Fruit fly (Drosophila melanogaster) whole organism, embryonic: ENCODE data around the gene rols.

Source experiments
- Abd-B ChIP-seq: fragments of 200-800 bp; sonication (Bioruptor generic); optimal IDR thresholded peaks from 2 replicates; lab custom pipeline; 2018; ENCODE audit warnings: missing biosample characterization, mild to moderate bottlenecking, missing genetic modification characterization, moderate library complexity
- B-H2 ChIP-seq: fragments of 200-800 bp; sonication (Bioruptor generic); optimal IDR thresholded peaks from 2 replicates; lab custom pipeline; 2018; ENCODE audit warnings: missing biosample characterization, mild to moderate bottlenecking, missing genetic modification characterization
- Bgb ChIP-seq: fragments of 200-800 bp; sonication (Bioruptor generic); IDR thresholded peaks from 2 replicates; pipeline ENCODE4 v1.3.6; 2022; ENCODE audit warnings: missing biosample characterization, missing genetic modification characterization; ENCODE audit not compliant: partially characterized antibody
- CG10366 ChIP-seq: fragments of 200-800 bp; sonication (Bioruptor generic); IDR thresholded peaks from 2 replicates; pipeline ENCODE4 v1.3.6; 2022; ENCODE audit warnings: missing biosample characterization, missing genetic modification characterization
- CG12155 ChIP-seq: fragments of 200-800 bp; sonication (Bioruptor generic); optimal IDR thresholded peaks from 3 replicates; lab custom pipeline; 2016; ENCODE audit warnings: missing biosample characterization, missing genetic modification characterization
- CG15269 ChIP-seq: fragments of 200-800 bp; sonication (Bioruptor generic); optimal IDR thresholded peaks from 2 replicates; lab custom pipeline; 2018; ENCODE audit warnings: missing biosample characterization, mild to moderate bottlenecking, missing genetic modification characterization, moderate library complexity
- CG1602 ChIP-seq: fragments of 200-800 bp; sonication (Bioruptor generic); optimal IDR thresholded peaks from 3 replicates; lab custom pipeline; 2016; ENCODE audit warnings: missing biosample characterization, missing genetic modification characterization
- CG17359 ChIP-seq: fragments of 200-800 bp; sonication (Bioruptor generic); optimal IDR thresholded peaks from 3 replicates; lab custom pipeline; 2018; ENCODE audit warnings: missing biosample characterization, mild to moderate bottlenecking, missing genetic modification characterization, moderate library complexity
- CG1792 ChIP-seq: fragments of 200-800 bp; sonication (Bioruptor generic); optimal IDR thresholded peaks from 2 replicates; lab custom pipeline; 2016; ENCODE audit warnings: missing biosample characterization, missing genetic modification characterization
- CG18764 ChIP-seq: fragments of 200-800 bp; sonication (Bioruptor generic); optimal IDR thresholded peaks from 3 replicates; lab custom pipeline; 2016; ENCODE audit warnings: missing biosample characterization, missing genetic modification characterization
- CG2120 ChIP-seq: fragments of 200-800 bp; sonication (Bioruptor generic); optimal IDR thresholded peaks from 3 replicates; lab custom pipeline; 2016; ENCODE audit warnings: missing biosample characterization, missing genetic modification characterization
- CG31224 ChIP-seq: fragments of 200-800 bp; sonication (Bioruptor generic); IDR thresholded peaks from 2 replicates; pipeline ENCODE4 v1.3.6; 2022; ENCODE audit warnings: missing biosample characterization, missing genetic modification characterization
- CG3163 ChIP-seq: fragments of 200-800 bp; sonication (Bioruptor generic); optimal IDR thresholded peaks from 3 replicates; lab custom pipeline; 2016; ENCODE audit warnings: missing biosample characterization, missing genetic modification characterization
- CG32772 ChIP-seq: fragments of 200-800 bp; sonication (Bioruptor generic); IDR thresholded peaks from 2 replicates; pipeline ENCODE4 v1.3.6; 2022; ENCODE audit warnings: missing biosample characterization, missing genetic modification characterization
- CG3847 ChIP-seq: fragments of 200-800 bp; sonication (Bioruptor generic); IDR thresholded peaks from 2 replicates; pipeline ENCODE4 v1.3.6; 2022; ENCODE audit warnings: missing biosample characterization, missing genetic modification characterization
- CG4730 ChIP-seq: fragments of 200-800 bp; sonication (Bioruptor generic); IDR thresholded peaks from 2 replicates; pipeline ENCODE4 v1.3.6; 2022; ENCODE audit warnings: missing biosample characterization, missing genetic modification characterization
- CG5953 ChIP-seq: fragments of 200-800 bp; sonication (Bioruptor generic); IDR thresholded peaks from 2 replicates; pipeline ENCODE4 v1.3.6; 2022; ENCODE audit warnings: missing biosample characterization, missing genetic modification characterization
- CG7745 ChIP-seq: fragments of 200-800 bp; sonication (Bioruptor generic); optimal IDR thresholded peaks from 2 replicates; lab custom pipeline; 2018; ENCODE audit warnings: missing biosample characterization, mild to moderate bottlenecking, missing genetic modification characterization, moderate library complexity
- CG8290 ChIP-seq, 3 experiments: fragments of 200-800 bp; sonication (Bioruptor generic); optimal IDR thresholded peaks; 2 replicates each; lab custom pipeline; 2016 to 2019; ENCODE audit warnings: missing biosample characterization in 3 of 3, missing genetic modification characterization in 3 of 3, mild to moderate bottlenecking in 2 of 3, moderate library complexity in 1 of 3
- CG8478 ChIP-seq: fragments of >200 bp; optimal IDR thresholded peaks from 2 replicates; lab custom pipeline; 2018
- CG9609 ChIP-seq: fragments of 200-800 bp; sonication (Bioruptor generic); optimal IDR thresholded peaks from 3 replicates; lab custom pipeline; 2016; ENCODE audit warnings: missing biosample characterization, missing genetic modification characterization
- CG9727 ChIP-seq: fragments of 200-800 bp; sonication (Bioruptor generic); optimal IDR thresholded peaks from 3 replicates; lab custom pipeline; 2017; ENCODE audit warnings: missing biosample characterization, mild to moderate bottlenecking, missing genetic modification characterization
- Doc3 ChIP-seq: fragments of 200-800 bp; sonication (Bioruptor generic); IDR thresholded peaks from 3 replicates; pipeline ENCODE4 v1.3.6; 2022; ENCODE audit warnings: missing biosample characterization, missing genetic modification characterization; ENCODE audit not compliant: partially characterized antibody
- Dp ChIP-seq: fragments of 200-800 bp; sonication (Bioruptor generic); optimal IDR thresholded peaks from 2 replicates; lab custom pipeline; 2018; ENCODE audit warnings: missing biosample characterization, mild to moderate bottlenecking, missing genetic modification characterization, moderate library complexity
- HHEX ChIP-seq: fragments of 200-800 bp; sonication (Bioruptor generic); optimal IDR thresholded peaks from 3 replicates; lab custom pipeline; 2017; ENCODE audit warnings: missing biosample characterization, mild to moderate bottlenecking, missing genetic modification characterization, missing genetic modification reagents
- Hey ChIP-seq: fragments of 200-800 bp; sonication (Bioruptor generic); optimal IDR thresholded peaks from 3 replicates; lab custom pipeline; 2018; ENCODE audit warnings: missing biosample characterization, mild to moderate bottlenecking, missing genetic modification characterization
- Hmr ChIP-seq: fragments of 200-800 bp; sonication (Bioruptor generic); optimal IDR thresholded peaks from 3 replicates; lab custom pipeline; 2017; ENCODE audit warnings: mild to moderate bottlenecking, missing biosample characterization, missing genetic modification reagents, missing genetic modification characterization
- Hsf ChIP-seq: fragments of 200-800 bp; sonication (Bioruptor generic); optimal IDR thresholded peaks from 3 replicates; lab custom pipeline; 2016; ENCODE audit warnings: missing biosample characterization, missing genetic modification characterization
- MBD-R2 ChIP-seq: fragments of 200-800 bp; sonication (Bioruptor generic); IDR thresholded peaks from 2 replicates; pipeline ENCODE4 v1.3.6; 2022; ENCODE audit warnings: missing biosample characterization, missing genetic modification characterization
- Myb ChIP-seq: fragments of 200-800 bp; sonication (Bioruptor generic); optimal IDR thresholded peaks from 2 replicates; lab custom pipeline; 2016; ENCODE audit warnings: missing biosample characterization, missing genetic modification characterization
- Neu2 ChIP-seq: fragments of 200-800 bp; sonication (Bioruptor generic); optimal IDR thresholded peaks from 3 replicates; lab custom pipeline; 2016; ENCODE audit warnings: missing biosample characterization, missing genetic modification characterization, borderline replicate concordance
- Nf-YC ChIP-seq: fragments of 200-800 bp; optimal IDR thresholded peaks from 3 replicates; lab custom pipeline; 2019; ENCODE audit warnings: missing biosample characterization, mild to moderate bottlenecking, missing genetic modification characterization, moderate library complexity
- Ravus ChIP-seq: fragments of 200-800 bp; sonication (Bioruptor generic); IDR thresholded peaks from 2 replicates; pipeline ENCODE4 v1.3.6; 2022; ENCODE audit warnings: missing biosample characterization, missing genetic modification characterization
- Sin3A ChIP-seq: fragments of >200 bp; optimal IDR thresholded peaks from 2 replicates; lab custom pipeline; 2018
- bcd ChIP-seq: fragments of 200-800 bp; sonication (Bioruptor generic); optimal IDR thresholded peaks from 2 replicates; lab custom pipeline; 2017; ENCODE audit warnings: missing biosample characterization, mild to moderate bottlenecking, missing genetic modification characterization
- bsh ChIP-seq, 2 experiments: fragments of 200-800 bp; sonication (Bioruptor generic); optimal IDR thresholded peaks; 2 replicates each; lab custom pipeline; 2017 to 2018; ENCODE audit warnings: mild to moderate bottlenecking in 2 of 2, missing biosample characterization in 2 of 2, missing genetic modification characterization in 2 of 2, moderate library complexity in 1 of 2
- h ChIP-seq: fragments of >200 bp; optimal IDR thresholded peaks from 2 replicates; lab custom pipeline; 2017
- klu ChIP-seq: fragments of 200-800 bp; sonication (Bioruptor generic); IDR thresholded peaks from 2 replicates; pipeline ENCODE4 v1.3.6; 2022; ENCODE audit warnings: missing biosample characterization, missing genetic modification characterization
- lola ChIP-seq, 3 experiments: fragments of >200 bp in 2 of 3; fragments of 200-800 bp in 1 of 3; sonication (Bioruptor generic) in 1 of 3; optimal IDR thresholded peaks; 2 replicates each; lab custom pipeline; 2017 to 2019; ENCODE audit warnings: missing biosample characterization in 3 of 3, missing genetic modification characterization in 3 of 3, mild to moderate bottlenecking in 1 of 3, moderate library complexity in 1 of 3
- pb ChIP-seq: fragments of 200-800 bp; sonication (Bioruptor generic); optimal IDR thresholded peaks from 3 replicates; lab custom pipeline; 2016; ENCODE audit warnings: missing biosample characterization, missing genetic modification characterization
- pho ChIP-seq: fragments of 200-800 bp; sonication (Bioruptor generic); optimal IDR thresholded peaks from 2 replicates; lab custom pipeline; 2016; ENCODE audit warnings: missing biosample characterization, missing genetic modification characterization
- phol ChIP-seq: fragments of 200-800 bp; sonication (Bioruptor generic); optimal IDR thresholded peaks from 3 replicates; lab custom pipeline; 2018; ENCODE audit warnings: missing biosample characterization, mild to moderate bottlenecking, missing genetic modification characterization, moderate library complexity
- ro ChIP-seq: fragments of 200-800 bp; sonication (Bioruptor generic); IDR thresholded peaks from 2 replicates; pipeline ENCODE4 v1.3.6; 2022; ENCODE audit warnings: missing biosample characterization, missing genetic modification characterization
- schlank ChIP-seq: fragments of 200-800 bp; sonication (Bioruptor generic); optimal IDR thresholded peaks from 2 replicates; lab custom pipeline; 2018; ENCODE audit warnings: missing biosample characterization, mild to moderate bottlenecking, missing genetic modification characterization
- slp2 ChIP-seq: fragments of 200-800 bp; sonication (Bioruptor generic); optimal IDR thresholded peaks from 2 replicates; lab custom pipeline; 2016; ENCODE audit warnings: missing biosample characterization, missing genetic modification characterization
- tap ChIP-seq: fragments of 200-800 bp; optimal IDR thresholded peaks from 3 replicates; lab custom pipeline; 2019; ENCODE audit warnings: missing biosample characterization, mild to moderate bottlenecking, missing genetic modification characterization, moderate library complexity
- unc-4 ChIP-seq: fragments of 200-800 bp; sonication (Bioruptor generic); IDR thresholded peaks from 2 replicates; pipeline ENCODE4 v1.3.6; 2022; ENCODE audit warnings: missing biosample characterization, missing genetic modification characterization; ENCODE audit not compliant: partially characterized antibody
- wdn ChIP-seq: fragments of 200-800 bp; sonication (Bioruptor generic); IDR thresholded peaks from 2 replicates; pipeline ENCODE4 v1.3.6; 2022; ENCODE audit warnings: missing biosample characterization, missing genetic modification characterization
- wek ChIP-seq: fragments of 200-800 bp; sonication (Bioruptor generic); optimal IDR thresholded peaks from 3 replicates; lab custom pipeline; 2018; ENCODE audit warnings: missing biosample characterization, mild to moderate bottlenecking, missing genetic modification characterization, moderate library complexity

rols gene

DNA sequence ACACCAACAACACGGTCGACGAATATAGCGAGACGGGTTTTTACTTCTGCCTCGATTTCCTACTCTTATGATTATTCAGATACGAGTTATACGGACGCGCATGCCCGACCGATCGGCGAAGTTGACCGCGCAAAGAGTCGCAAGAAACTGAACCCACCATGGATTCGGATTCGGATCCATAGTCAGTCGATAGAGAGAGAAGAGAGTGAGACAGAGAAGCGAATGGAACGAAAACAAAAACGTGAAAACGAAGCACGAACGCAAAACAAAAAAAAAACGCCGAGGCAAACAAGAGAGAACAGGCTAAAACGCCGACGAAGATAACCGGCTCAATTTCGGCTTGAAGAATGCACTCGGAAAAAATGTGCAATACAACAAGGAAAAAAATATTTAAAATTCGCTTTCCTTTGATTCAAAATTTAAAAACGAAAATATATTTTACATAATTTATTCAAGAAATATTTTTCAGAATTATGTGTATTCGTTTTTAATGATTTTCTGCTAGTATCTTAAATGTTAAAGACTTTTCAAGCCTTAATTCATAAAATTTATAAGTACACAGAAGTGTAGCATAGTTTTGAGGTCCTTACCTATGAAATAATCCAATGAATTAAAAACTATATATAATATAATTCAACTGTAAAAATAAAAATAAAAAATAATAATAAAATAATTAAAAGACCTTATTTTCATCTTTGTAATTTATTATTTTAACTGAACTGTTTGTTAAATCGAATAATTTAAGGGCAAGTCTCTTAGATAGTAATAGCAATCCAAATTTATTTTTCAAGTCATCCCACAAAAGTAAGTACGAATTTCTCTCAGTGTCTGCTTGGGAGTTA is 17.2 kb upstream of the rols start, which contains the start of gene Sema5c (continued):
- TF ChIP-seq phol (tag; lab: Kevin White, UChicago) (peak; percentile 83), CG9727 (GFP tag; lab: Kevin White, UChicago) (peak; percentile 92), Nf-YC (tag; lab: Kevin White, UChicago) (peak; percentile 57), Bgb (GFP tag; lab: Robert Waterston, UW) (peak; percentile 53; the same call in 1 of the 2 replicates), Neu2 (peak; percentile 19), CG5953 (GFP tag; lab: Robert Waterston, UW) (0 out of 2 replicates have a peak, but pooled peaks have one; percentile 44), bcd (GFP tag; lab: Kevin White, UChicago) (peak; percentile 74), B-H2 (GFP tag; lab: Kevin White, UChicago) (no peak), CG1792 (no peak), bsh (GFP tag; optimal IDR thresholded peaks at IDR 0.05; lab: Kevin White, UChicago) (peak; percentile 35 to 62), Ravus (no peak), CG8478 (lab: Kevin White, UChicago) (no peak), klu (GFP tag; lab: Robert Waterston, UW) (peak; percentile 45; the same call in 1 of the 2 replicates), ro (no peak), lola (GFP tag; optimal IDR thresholded peaks at IDR 0.05; lab: Kevin White, UChicago) (peak in 1 of 3 experiments; percentile 93), pho (GFP tag; lab: Kevin White, UChicago) (no peak), CG17359 (tag; lab: Kevin White, UChicago) (peak; percentile 56), MBD-R2 (GFP tag; lab: Robert Waterston, UW) (peak; percentile 29; the same call in 1 of the 2 replicates), Abd-B (GFP tag; lab: Kevin White, UChicago) (peak; percentile 57), CG3847 (GFP tag; lab: Robert Waterston, UW) (no peak), schlank (tag; lab: Kevin White, UChicago) (no peak), Myb (GFP tag; lab: Kevin White, UChicago) (no peak), CG31224 (GFP tag; lab: Robert Waterston, UW) (peak; percentile 28; the same call in 1 of the 2 replicates), CG9609 (GFP tag; lab: Kevin White, UChicago) (peak; percentile 34), slp2 (GFP tag; lab: Kevin White, UChicago) (no peak), Hsf (GFP tag; lab: Kevin White, UChicago) (no peak), CG4730 (GFP tag; lab: Robert Waterston, UW) (peak; percentile 41; the same call in 1 of the 2 replicates), Sin3A (lab: Kevin White, UChicago) (no peak), CG10366 (peak; percentile 64), wdn (GFP tag; lab: Robert Waterston, UW) (no peak), pb (GFP tag; lab: Kevin White, UChicago) (no peak), h (lab: Kevin White, UChicago) (no peak), CG8290 (GFP tag; optimal IDR thresholded peaks at IDR 0.05; lab: Kevin White, UChicago) (peak; percentile 11), CG8290 (tag; optimal IDR thresholded peaks at IDR 0.05; lab: Kevin White, UChicago) (peak in 1 of 2 experiments; percentile 64), CG12155 (peak; percentile 26), Dp (no peak), CG2120 (peak; percentile 47), unc-4 (GFP tag; lab: Robert Waterston, UW) (no peak), Hmr (GFP tag; lab: Kevin White, UChicago) (peak; percentile 46), CG18764 (GFP tag; lab: Kevin White, UChicago) (no peak), tap (tag; lab: Kevin White, UChicago) (peak; percentile 40), CG32772 (peak; percentile 51), CG15269 (tag; lab: Kevin White, UChicago) (peak; percentile 67), HHEX (GFP tag; lab: Kevin White, UChicago) (peak; percentile 57), wek (no peak), CG7745 (tag; lab: Kevin White, UChicago) (no peak), Hey (tag; lab: Kevin White, UChicago) (peak; percentile 2), CG1602 (GFP tag; lab: Kevin White, UChicago) (peak; percentile 69), Doc3 (GFP tag; lab: Robert Waterston, UW) (no peak), CG3163 (GFP tag; lab: Kevin White, UChicago) (peak; percentile 88)
